ENCODE assay signal across 3 fruit fly cellular contexts in genomic region chr3R:20593463-20593838, dm6.
TF ChIP-seq lines count a peak whose summit lies in the region.

No protein-coding gene starts in this region.

- TF ChIP-seq CTCF in whole organism, embryonic (GFP tag; optimal IDR thresholded peaks at IDR 0.05; lab: Kevin White, UChicago): no peak

TF ChIP-seq in whole organism, embryonic, 481 proteins besides CTCF, POLR2A, EP300 and RAD21:
- TF ChIP-seq CG2199 (GFP tag; IDR thresholded peaks at IDR 0.05; lab: Robert Waterston, UW) (no peak), kay (GFP tag; optimal IDR thresholded peaks at IDR 0.05; lab: Kevin White, UChicago) (no peak), CG8089 (GFP tag; optimal IDR thresholded peaks at IDR 0.05; lab: Kevin White, UChicago) (no peak), CG17912 (GFP tag; optimal IDR thresholded peaks at IDR 0.05; lab: Kevin White, UChicago) (no peak), Trl (optimal IDR thresholded peaks at IDR 0.05; lab: Kevin White, UChicago) (peak in 1 of 2 experiments; percentile 13), Trl (GFP tag; optimal IDR thresholded peaks at IDR 0.05; lab: Kevin White, UChicago) (no peak), nerfin-1 (tag; optimal IDR thresholded peaks at IDR 0.05; lab: Kevin White, UChicago) (peak; percentile 84), Taf1 (GFP tag; IDR thresholded peaks at IDR 0.05; lab: Robert Waterston, UW) (0 out of 2 replicates have a peak, but pooled peaks have one; percentile 15), CG16813 (GFP tag; IDR thresholded peaks at IDR 0.05; lab: Robert Waterston, UW; ENCODE audit: partially characterized antibody) (0 out of 3 replicates have a peak, but pooled peaks have one; percentile 25), rib (GFP tag; IDR thresholded peaks at IDR 0.05; lab: Robert Waterston, UW) (no peak), CG42726 (GFP tag; IDR thresholded peaks at IDR 0.05; lab: Robert Waterston, UW; ENCODE audit: partially characterized antibody) (0 out of 2 replicates have a peak, but pooled peaks have one; percentile 4), p53 (GFP tag; optimal IDR thresholded peaks at IDR 0.05; lab: Kevin White, UChicago) (peak; percentile 5), Atf6 (GFP tag; IDR thresholded peaks at IDR 0.05; lab: Robert Waterston, UW) (0 out of 2 replicates have a peak, but pooled peaks have one; percentile 3), HmgZ (tag; optimal IDR thresholded peaks at IDR 0.05; lab: Kevin White, UChicago) (no peak), Adf1 (GFP tag; IDR thresholded peaks at IDR 0.05; lab: Robert Waterston, UW) (no peak)

TF ChIP-seq in whole organism, prepupa, 60 proteins besides CTCF, POLR2A, EP300 and RAD21:
- peak; percentile 62 for TF ChIP-seq svp (GFP tag; lab: Kevin White, UChicago)
- no peak for TF ChIP-seq CG15336 (GFP tag; IDR thresholded peaks at IDR 0.05; lab: Robert Waterston, UW)
- TF ChIP-seq Eip93F (GFP tag; optimal IDR thresholded peaks at IDR 0.05; lab: Kevin White, UChicago): no peak
- TF ChIP-seq CG8119 (GFP tag; IDR thresholded peaks at IDR 0.05; lab: Robert Waterston, UW): 0 out of 3 replicates have a peak, but pooled peaks have one; percentile 14

TF ChIP-seq in whole organism, pupa, 21 proteins besides CTCF, POLR2A, EP300 and RAD21:
- TF ChIP-seq CG15710 (tag; optimal IDR thresholded peaks at IDR 0.05; lab: Kevin White, UChicago) (no peak), EcR (GFP tag; optimal IDR thresholded peaks at IDR 0.05; lab: Kevin White, UChicago) (no peak), Snoo (tag; optimal IDR thresholded peaks at IDR 0.05; lab: Kevin White, UChicago) (no peak), fd96Ca (GFP tag; IDR thresholded peaks at IDR 0.05; lab: Robert Waterston, UW) (0 out of 3 replicates have a peak, but pooled peaks have one; percentile 27), CG13204 (GFP tag; optimal IDR thresholded peaks at IDR 0.05; lab: Kevin White, UChicago) (no peak), CG12605 (GFP tag; IDR thresholded peaks at IDR 0.05; lab: Robert Waterston, UW) (no peak), CG8301 (tag; optimal IDR thresholded peaks at IDR 0.05; lab: Kevin White, UChicago) (no peak)
